Worm (Caenorhabditis elegans): ENCODE data around the gene tdo-2.
A peak's percentile ranks its signal among the peaks of the same experiment; 100 is the strongest.

tdo-2 gene

ce11 chrIII:5897468-5897867 lies 22.3 kb downstream of the tdo-2 start:
- TF ChIP-seq nhr-47 (tag; optimal IDR thresholded peaks at IDR 0.05) (no peak), isw-1 (GFP tag; IDR thresholded peaks at IDR 0.05) (no peak), ceh-88 (GFP tag; IDR thresholded peaks at IDR 0.05) (no peak), sox-4 (tag; optimal IDR thresholded peaks at IDR 0.05) (no peak), C04F5.9 (tag; optimal IDR thresholded peaks at IDR 0.05) (no peak), pag-3 (tag; optimal IDR thresholded peaks at IDR 0.05; ENCODE audit: borderline replicate concordance, insufficient read depth) (no peak), efl-1 (optimal IDR thresholded peaks at IDR 0.05) (peak; percentile 4 to 12), efl-1 (GFP tag; optimal IDR thresholded peaks at IDR 0.05 in 1 of 2) (peak in 1 of 2 experiments; percentile 11), fkh-10 (GFP tag; optimal IDR thresholded peaks at IDR 0.05) (no peak), nhr-76 (tag; optimal IDR thresholded peaks at IDR 0.05) (no peak), lin-13 (GFP tag; optimal IDR thresholded peaks at IDR 0.05) (no peak), C34B4.2 (tag; optimal IDR thresholded peaks at IDR 0.05) (no peak), unc-62 (GFP tag; optimal IDR thresholded peaks at IDR 0.05) (no peak), fos-1 (tag; optimal IDR thresholded peaks at IDR 0.05) (no peak), snu-23 (GFP tag; optimal IDR thresholded peaks at IDR 0.05) (peak; percentile 28), swsn-7 (tag; optimal IDR thresholded peaks at IDR 0.05) (no peak), sptf-1 (tag; optimal IDR thresholded peaks at IDR 0.05) (no peak), nhr-71 (tag; optimal IDR thresholded peaks at IDR 0.05) (peak; percentile 22), lin-15B (tag; optimal IDR thresholded peaks at IDR 0.05) (no peak), dpl-1 (GFP tag; optimal IDR thresholded peaks at IDR 0.05) (peak; percentile 19 to 50 (median 22)), irx-1 (tag; optimal IDR thresholded peaks at IDR 0.05) (no peak), jun-1 (tag; optimal IDR thresholded peaks at IDR 0.05) (no peak), lin-14 (GFP tag; optimal IDR thresholded peaks at IDR 0.05) (peak; percentile 60), aha-1 (tag; optimal IDR thresholded peaks at IDR 0.05) (no peak), lsy-2 (tag; optimal IDR thresholded peaks at IDR 0.05) (peak in 1 of 2 experiments; percentile 27), blmp-1 (tag; optimal IDR thresholded peaks at IDR 0.05) (peak; percentile 8), elt-3 (tag; optimal IDR thresholded peaks at IDR 0.05) (no peak), nhr-85 (tag) (no peak), mdl-1 (tag; optimal IDR thresholded peaks at IDR 0.05) (no peak)

- TF ChIP-seq xbp-1 (tag; optimal IDR thresholded peaks at IDR 0.05) (no peak), snpc-4 (tag; optimal IDR thresholded peaks at IDR 0.05) (no peak), lin-39 (tag; optimal IDR thresholded peaks at IDR 0.05) (no peak), ztf-11 (tag; optimal IDR thresholded peaks at IDR 0.05) (no peak), pqm-1 (tag; optimal IDR thresholded peaks at IDR 0.05) (no peak), nhr-77 (tag; optimal IDR thresholded peaks at IDR 0.05) (no peak), C16A3.4 (tag; optimal IDR thresholded peaks at IDR 0.05) (no peak)
Observed at ce11 chrIII:5895913-5896312, 23.8 kb downstream of the tdo-2 start, which contains the start of gene pxl-1. TSS of gene pxl-1 (minus strand) at chrIII:5896013.

- no peak for TF ChIP-seq elt-2 (tag; optimal IDR thresholded peaks at IDR 0.05)
- TF ChIP-seq swsn-7 (tag; optimal IDR thresholded peaks at IDR 0.05) = no peak
- TF ChIP-seq pag-3 (tag; optimal IDR thresholded peaks at IDR 0.05; ENCODE audit: borderline replicate concordance, insufficient read depth) = no peak
- no peak for TF ChIP-seq ceh-63 (GFP tag; optimal IDR thresholded peaks at IDR 0.05)
- no peak for TF ChIP-seq irx-1 (tag; optimal IDR thresholded peaks at IDR 0.05)
- TF ChIP-seq mdl-1 (tag; optimal IDR thresholded peaks at IDR 0.05) = peak in 1 of 2 experiments; percentile 21
- TF ChIP-seq efl-3 (GFP tag; optimal IDR thresholded peaks at IDR 0.05) = no peak
- TF ChIP-seq ets-5 (GFP tag; IDR thresholded peaks at IDR 0.05) = no peak
- no peak for TF ChIP-seq ces-1 (GFP tag; optimal IDR thresholded peaks at IDR 0.05)
- no peak for TF ChIP-seq snu-23 (GFP tag; optimal IDR thresholded peaks at IDR 0.05)
- peak; percentile 41 for TF ChIP-seq nhr-77 (tag; optimal IDR thresholded peaks at IDR 0.05)
- TF ChIP-seq ama-1 (optimal IDR thresholded peaks at IDR 0.05) = no peak
- peak; percentile 32 for TF ChIP-seq lin-14 (GFP tag; optimal IDR thresholded peaks at IDR 0.05)
- TF ChIP-seq lsy-2 (tag; optimal IDR thresholded peaks at IDR 0.05) = no peak
- TF ChIP-seq hlh-17 (GFP tag; optimal IDR thresholded peaks at IDR 0.05; ENCODE audit: borderline replicate concordance) = no peak
- TF ChIP-seq nhr-12 (tag; optimal IDR thresholded peaks at IDR 0.05) = no peak
- no peak for TF ChIP-seq mab-9 (GFP tag; IDR thresholded peaks at IDR 0.05)
- no peak for TF ChIP-seq tbx-2 (tag; optimal IDR thresholded peaks at IDR 0.05)
- TF ChIP-seq rnt-1 (tag; optimal IDR thresholded peaks at IDR 0.05) = no peak
- TF ChIP-seq ceh-88 (GFP tag; IDR thresholded peaks at IDR 0.05) = no peak
- TF ChIP-seq unc-98 (GFP tag; IDR thresholded peaks at IDR 0.05) = no peak
- TF ChIP-seq efl-1 (optimal IDR thresholded peaks at IDR 0.05) = no peak
- TF ChIP-seq efl-1 (GFP tag; optimal IDR thresholded peaks at IDR 0.05 in 1 of 2) = peak in 1 of 2 experiments; percentile 39
- TF ChIP-seq zip-4 (GFP tag; optimal IDR thresholded peaks at IDR 0.05) = no peak
Observed at ce11 chrIII:5892909-5893308, 26.8 kb downstream of the tdo-2 start.

Measured in whole organism, L1 larva.